Fruit fly (Drosophila melanogaster): ENCODE results near the gene AstCC.

The AstCC gene

DNA sequence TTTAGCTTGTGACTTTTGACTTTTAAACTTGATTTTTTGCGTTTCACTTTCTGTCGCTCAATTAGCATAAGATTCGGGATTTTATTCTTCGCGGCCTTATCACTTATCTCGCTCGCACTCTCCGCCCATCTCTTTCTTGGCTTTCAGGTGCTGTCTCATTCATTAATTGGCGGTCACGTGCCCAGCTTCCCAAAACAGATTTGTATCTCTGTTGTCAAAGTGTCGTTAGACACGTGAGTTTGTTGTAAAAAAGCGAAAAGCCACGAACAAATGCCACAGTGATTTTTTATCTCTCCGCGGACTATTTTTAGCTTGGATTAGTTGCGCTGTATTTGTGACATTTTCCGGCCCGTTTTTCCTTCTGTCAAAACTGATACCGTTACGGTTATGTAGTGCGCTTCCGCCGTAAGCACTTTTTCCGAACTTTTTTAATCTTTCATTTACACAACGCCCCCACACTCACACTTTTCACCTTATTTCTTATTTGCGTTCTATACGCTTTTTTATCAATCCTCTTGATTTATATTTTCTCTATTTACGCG, 28.2 kb downstream of the AstCC start:
- no peak for TF ChIP-seq Abd-B (GFP tag; optimal IDR thresholded peaks at IDR 0.05)
- TF ChIP-seq CrebA (GFP tag; optimal IDR thresholded peaks at IDR 0.05; ENCODE audit: borderline replicate concordance), result no peak
- no peak for TF ChIP-seq brk (GFP tag; optimal IDR thresholded peaks at IDR 0.05)
- no peak for TF ChIP-seq dsf (GFP tag; optimal IDR thresholded peaks at IDR 0.05; ENCODE audit: borderline replicate concordance)
- TF ChIP-seq GATAd (GFP tag; optimal IDR thresholded peaks at IDR 0.05), result no peak
- no peak for TF ChIP-seq Jra (GFP tag; optimal IDR thresholded peaks at IDR 0.05)
- no peak for TF ChIP-seq jim (GFP tag; optimal IDR thresholded peaks at IDR 0.05)
- no peak for TF ChIP-seq CG9705 (GFP tag; optimal IDR thresholded peaks at IDR 0.05)
- no peak for TF ChIP-seq Vsx2 (GFP tag; optimal IDR thresholded peaks at IDR 0.05; ENCODE audit: partially characterized antibody)
- TF ChIP-seq fru (GFP tag; optimal IDR thresholded peaks at IDR 0.05), result no peak
- TF ChIP-seq Hnf4 (GFP tag; optimal IDR thresholded peaks at IDR 0.05), result no peak
- TF ChIP-seq br (GFP tag; optimal IDR thresholded peaks at IDR 0.05), result no peak
- TF ChIP-seq rgr (GFP tag; optimal IDR thresholded peaks at IDR 0.05), result no peak
- TF ChIP-seq pan (optimal IDR thresholded peaks at IDR 0.05), result no peak
- TF ChIP-seq Dif (GFP tag; optimal IDR thresholded peaks at IDR 0.05; ENCODE audit: partially characterized antibody), result no peak
- no peak for TF ChIP-seq h (GFP tag; optimal IDR thresholded peaks at IDR 0.05)
- no peak for TF ChIP-seq Myc (optimal IDR thresholded peaks at IDR 0.05)

DNA sequence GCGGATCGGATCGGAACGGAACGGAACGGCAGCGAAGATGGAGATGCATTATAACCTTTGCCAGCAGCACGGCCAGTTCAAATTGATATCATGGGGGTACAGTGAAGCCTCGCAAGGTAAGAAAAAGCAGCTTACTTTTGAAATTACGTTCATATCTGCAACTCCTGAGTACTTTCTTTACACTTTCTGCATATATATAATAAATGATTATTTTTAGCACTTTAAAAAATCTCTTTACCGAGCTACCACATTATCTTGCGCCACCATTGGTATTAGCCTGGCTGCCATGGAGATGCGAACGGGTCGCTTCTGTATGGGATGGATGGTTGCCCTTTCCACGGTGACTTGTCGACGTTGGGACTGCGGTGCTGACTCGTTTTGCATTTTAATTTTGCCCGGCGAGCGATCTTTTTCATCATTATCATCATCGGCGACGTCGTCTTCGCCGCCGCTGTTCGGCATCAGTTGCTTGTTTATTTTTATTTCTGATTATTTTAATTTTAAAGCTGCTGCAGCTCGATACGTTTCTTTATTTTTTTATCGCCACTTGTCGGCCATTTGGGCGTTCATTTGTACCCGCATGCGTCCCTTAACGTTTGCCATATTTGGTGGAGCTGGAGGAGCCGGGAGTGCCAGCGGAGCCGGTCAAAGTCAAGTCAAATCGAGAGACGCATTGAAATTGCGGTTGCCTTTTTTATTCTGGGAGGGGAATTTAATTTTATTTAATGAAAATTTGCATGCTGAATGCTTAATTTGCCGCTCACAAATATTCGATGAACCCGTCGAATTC, 31.8 kb downstream of the AstCC start:
- TF ChIP-seq dmrt93B (GFP tag; optimal IDR thresholded peaks at IDR 0.05), result peak; percentile 85
- TF ChIP-seq Hr83 (GFP tag; optimal IDR thresholded peaks at IDR 0.05; ENCODE audit: poor library complexity, severe bottlenecking), result peak; percentile 27
- TF ChIP-seq Dif (GFP tag; optimal IDR thresholded peaks at IDR 0.05; ENCODE audit: partially characterized antibody), result no peak
- TF ChIP-seq ey (GFP tag; optimal IDR thresholded peaks at IDR 0.05), result peak; percentile 94
- peak; percentile 46 to 95 for TF ChIP-seq foxo (GFP tag; optimal IDR thresholded peaks at IDR 0.05)
- TF ChIP-seq Mio (GFP tag; optimal IDR thresholded peaks at IDR 0.05), result peak; percentile 42
- TF ChIP-seq sage (GFP tag; optimal IDR thresholded peaks at IDR 0.05), result peak; percentile 80
- TF ChIP-seq Abd-B (GFP tag; optimal IDR thresholded peaks at IDR 0.05), result no peak
- peak; percentile 84 for TF ChIP-seq CG32264 (GFP tag; optimal IDR thresholded peaks at IDR 0.05)
- peak; percentile 94 for TF ChIP-seq HLH106 (tag; optimal IDR thresholded peaks at IDR 0.05)
- peak; percentile 98 for TF ChIP-seq woc (GFP tag; optimal IDR thresholded peaks at IDR 0.05)
- TF ChIP-seq Jra (GFP tag; optimal IDR thresholded peaks at IDR 0.05), result peak; percentile 61
- peak; percentile 87 for TF ChIP-seq Rel (GFP tag; optimal IDR thresholded peaks at IDR 0.05)
- peak; percentile 70 for TF ChIP-seq Rel (tag; optimal IDR thresholded peaks at IDR 0.05)
- peak; percentile 92 for TF ChIP-seq brk (GFP tag; optimal IDR thresholded peaks at IDR 0.05)
- peak in 1 of 2 experiments; percentile 25 for TF ChIP-seq dl (GFP tag; optimal IDR thresholded peaks at IDR 0.05; ENCODE audit: insufficient read depth in 1 of 2, partially characterized antibody in 2 of 2)
- peak; percentile 89 for TF ChIP-seq CG9705 (GFP tag; optimal IDR thresholded peaks at IDR 0.05)
- TF ChIP-seq dsf (GFP tag; optimal IDR thresholded peaks at IDR 0.05; ENCODE audit: borderline replicate concordance), result peak; percentile 40
- TF ChIP-seq sv (GFP tag; optimal IDR thresholded peaks at IDR 0.05), result no peak
- no peak for TF ChIP-seq Hr78 (GFP tag; optimal IDR thresholded peaks at IDR 0.05)
- peak; percentile 76 for TF ChIP-seq Hnf4 (GFP tag; optimal IDR thresholded peaks at IDR 0.05)
- TF ChIP-seq OdsH (GFP tag; optimal IDR thresholded peaks at IDR 0.05), result peak; percentile 94
- no peak for TF ChIP-seq usp (GFP tag; optimal IDR thresholded peaks at IDR 0.05)
- peak; percentile 66 for TF ChIP-seq jim (GFP tag; optimal IDR thresholded peaks at IDR 0.05)
- TF ChIP-seq rgr (GFP tag; optimal IDR thresholded peaks at IDR 0.05), result peak; percentile 92
- peak; percentile 92 for TF ChIP-seq br (GFP tag; optimal IDR thresholded peaks at IDR 0.05)
- TF ChIP-seq Sp1 (GFP tag; optimal IDR thresholded peaks at IDR 0.05), result peak; percentile 84
- peak; percentile 89 for TF ChIP-seq psq (GFP tag; optimal IDR thresholded peaks at IDR 0.05)
- peak; percentile 84 for TF ChIP-seq tai (GFP tag; optimal IDR thresholded peaks at IDR 0.05)
- TF ChIP-seq h (GFP tag; optimal IDR thresholded peaks at IDR 0.05), result peak; percentile 97
- TF ChIP-seq GATAd (GFP tag; optimal IDR thresholded peaks at IDR 0.05), result no peak
- peak; percentile 91 for TF ChIP-seq CrebA (GFP tag; optimal IDR thresholded peaks at IDR 0.05; ENCODE audit: borderline replicate concordance)
- no peak for TF ChIP-seq Dfd (GFP tag; optimal IDR thresholded peaks at IDR 0.05)
- TF ChIP-seq N (GFP tag; optimal IDR thresholded peaks at IDR 0.05), result no peak
- peak; percentile 93 for TF ChIP-seq fru (GFP tag; optimal IDR thresholded peaks at IDR 0.05)
- no peak for TF ChIP-seq lola (GFP tag; optimal IDR thresholded peaks at IDR 0.05)

Measured in whole organism, wandering third instar larva.